Fruit fly (Drosophila melanogaster) whole organism, prepupa: ENCODE results near the gene Rab18.

Experiments used
- CG6792 ChIP-seq: fragments of 200-800 bp; sonication (Bioruptor generic); optimal IDR thresholded peaks from 3 replicates; lab custom pipeline; 2016; ENCODE audit warnings: missing biosample characterization, missing genetic modification characterization
- CG8319 ChIP-seq: fragments of 200-800 bp; sonication (Bioruptor generic); optimal IDR thresholded peaks from 3 replicates; lab custom pipeline; 2016; ENCODE audit warnings: missing biosample characterization, missing genetic modification characterization
- CG9139 ChIP-seq: fragments of 200-800 bp; sonication (Bioruptor generic); optimal IDR thresholded peaks from 3 replicates; lab custom pipeline; 2017; ENCODE audit warnings: missing biosample characterization, mild to moderate bottlenecking, missing genetic modification characterization
- Eip93F ChIP-seq: fragments of 200-800 bp; sonication (Bioruptor generic); optimal IDR thresholded peaks from 2 replicates; lab custom pipeline; 2016; ENCODE audit warnings: missing biosample characterization, mild to moderate bottlenecking, missing genetic modification characterization
- OdsH ChIP-seq: fragments of 200-800 bp; sonication (Bioruptor generic); optimal IDR thresholded peaks from 3 replicates; lab custom pipeline; 2016; ENCODE audit warnings: missing biosample characterization, missing genetic modification characterization
- cyc ChIP-seq: fragments of 200-800 bp; sonication (Bioruptor generic); optimal IDR thresholded peaks from 3 replicates; lab custom pipeline; 2016; ENCODE audit warnings: missing biosample characterization, missing genetic modification characterization
- dsx ChIP-seq: fragments of 200-800 bp; optimal IDR thresholded peaks from 3 replicates; lab custom pipeline; 2019; ENCODE audit warnings: missing biosample characterization, mild to moderate bottlenecking, missing genetic modification characterization, moderate library complexity; ENCODE audit not compliant: poor library complexity, severe bottlenecking
- eg ChIP-seq: fragments of 200-800 bp; sonication (Bioruptor generic); IDR thresholded peaks from 3 replicates; pipeline ENCODE4 v1.3.6; 2022; ENCODE audit warnings: missing biosample characterization, missing genetic modification characterization
- esn ChIP-seq: fragments of 200-800 bp; sonication (Bioruptor generic); optimal IDR thresholded peaks from 2 replicates; lab custom pipeline; 2016; ENCODE audit warnings: missing biosample characterization, mild to moderate bottlenecking, missing genetic modification characterization, moderate library complexity
- fkh ChIP-seq: fragments of 200-800 bp; sonication (Bioruptor generic); optimal IDR thresholded peaks from 3 replicates; lab custom pipeline; 2017; ENCODE audit warnings: missing biosample characterization, mild to moderate bottlenecking, missing genetic modification characterization, moderate library complexity

DNA sequence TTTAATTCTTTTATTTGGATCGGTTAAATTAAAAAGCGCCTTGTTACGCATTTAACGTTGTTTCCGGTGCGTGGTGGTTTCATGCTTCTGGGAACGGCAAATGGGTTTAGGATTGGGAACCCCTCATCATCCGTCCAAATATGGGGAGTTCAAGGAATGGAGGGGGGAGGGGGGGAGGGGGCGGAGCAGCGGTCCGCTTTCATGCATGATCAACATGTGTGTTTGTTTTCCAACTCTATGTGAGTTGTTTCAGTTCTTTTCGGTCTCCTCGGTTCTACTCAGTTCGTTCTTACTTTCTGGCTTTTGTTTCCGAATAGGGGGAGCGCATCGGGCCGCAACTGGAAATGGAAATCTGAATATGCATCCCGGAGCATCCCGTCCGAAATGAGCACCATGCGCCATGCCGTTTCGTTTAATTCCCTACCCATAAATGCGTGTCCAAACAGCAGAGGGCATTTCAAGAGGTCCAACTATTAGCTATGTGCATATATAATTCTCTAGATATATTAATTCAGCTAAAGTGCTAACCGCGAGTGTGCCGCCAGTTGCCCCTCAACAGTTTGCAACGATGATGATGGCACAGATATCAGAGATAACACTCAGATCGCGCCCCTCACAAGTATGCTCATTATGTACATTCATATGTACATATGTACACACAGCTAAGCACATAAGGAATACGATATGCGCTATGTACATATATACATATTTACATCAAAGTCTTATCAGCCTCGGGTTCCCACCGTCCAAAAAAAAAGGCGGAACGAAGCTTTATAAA lies 6.0 kb upstream of the Rab18 start:
- TF ChIP-seq CG6792 (peak; percentile 12), eg (GFP tag; lab: Robert Waterston, UW) (0 out of 3 replicates have a peak, but pooled peaks have one; percentile 21), esn (peak; percentile 45), dsx (GFP tag; lab: Kevin White, UChicago) (peak; percentile 15), CG9139 (GFP tag; lab: Kevin White, UChicago) (no peak), cyc (GFP tag; lab: Kevin White, UChicago) (peak; percentile 14), CG8319 (GFP tag; lab: Kevin White, UChicago) (no peak), fkh (GFP tag; lab: Kevin White, UChicago) (peak; percentile 98), OdsH (GFP tag; lab: Kevin White, UChicago) (peak; percentile 12), Eip93F (no peak)
